Worm (Caenorhabditis elegans): ENCODE results near the gene F55B12.2.

ce11 chrV:13862505-13862904, 45.7 kb upstream of the F55B12.2 start, which contains the start of gene srx-137:
- no peak for TF ChIP-seq gmeb-2 (tag; optimal IDR thresholded peaks at IDR 0.05)
- TF ChIP-seq lin-11 (tag; optimal IDR thresholded peaks at IDR 0.05) = no peak
- TF ChIP-seq ceh-22 (tag; optimal IDR thresholded peaks at IDR 0.05) = no peak
- TF ChIP-seq elt-2 (tag; optimal IDR thresholded peaks at IDR 0.05) = no peak
